Fruit fly (Drosophila melanogaster) S2 (cell line): ENCODE measurements around the gene ush.

ENCODE experiments used
- CG8478 ChIP-seq: fragments of >200 bp; optimal IDR thresholded peaks from 2 replicates; lab custom pipeline; 2018
- CTCF ChIP-seq, 2 experiments: fragments of >200 bp; optimal IDR thresholded peaks; 2 replicates each; lab custom pipeline; 2018

- TF ChIP-seq CTCF (optimal IDR thresholded peaks at IDR 0.05; lab: Kevin White, UChicago) (no peak), CG8478 (lab: Kevin White, UChicago) (no peak)
These were observed 20.4 kb downstream of the ush start for dm6 chr2L:496436-496835.
